Fruit fly (Drosophila melanogaster) whole organism, embryonic: Measurements from ENCODE around the gene stol.
A peak's percentile ranks its signal among the peaks of the same experiment; 100 is the strongest.

Experiments used
- Adf1 ChIP-seq: fragments of 200-800 bp; sonication (Bioruptor generic); IDR thresholded peaks from 2 replicates; pipeline ENCODE4 v1.3.6; 2022; ENCODE audit warnings: missing biosample characterization, missing genetic modification characterization
- Asciz ChIP-seq: fragments of 200-800 bp; sonication (Bioruptor generic); optimal IDR thresholded peaks from 2 replicates; lab custom pipeline; 2017; ENCODE audit warnings: missing biosample characterization, mild to moderate bottlenecking, missing genetic modification characterization, missing genetic modification reagents
- Atf-2 ChIP-seq: fragments of 200-800 bp; sonication (Bioruptor generic); optimal IDR thresholded peaks from 2 replicates; lab custom pipeline; 2016; ENCODE audit warnings: missing biosample characterization, missing genetic modification characterization
- Atf3 ChIP-seq: fragments of 200-800 bp; sonication (Bioruptor generic); optimal IDR thresholded peaks from 3 replicates; lab custom pipeline; 2016; ENCODE audit warnings: missing biosample characterization, missing genetic modification characterization
- CG10431 ChIP-seq: fragments of 200-800 bp; sonication (Bioruptor generic); optimal IDR thresholded peaks from 3 replicates; lab custom pipeline; 2018; ENCODE audit warnings: missing biosample characterization, mild to moderate bottlenecking, missing genetic modification characterization
- CG11695 ChIP-seq: fragments of 200-800 bp; sonication (Bioruptor generic); IDR thresholded peaks from 3 replicates; pipeline ENCODE4 v1.3.6; 2022; ENCODE audit warnings: missing biosample characterization, missing genetic modification characterization
- CG11696 ChIP-seq: fragments of 200-800 bp; sonication (Bioruptor generic); IDR thresholded peaks from 2 replicates; pipeline ENCODE4 v1.3.6; 2022; ENCODE audit warnings: missing biosample characterization, missing genetic modification characterization
- CG15696 ChIP-seq: fragments of 200-800 bp; sonication (Bioruptor generic); optimal IDR thresholded peaks from 2 replicates; lab custom pipeline; 2019; ENCODE audit warnings: missing biosample characterization, mild to moderate bottlenecking, missing genetic modification characterization, moderate library complexity
- CG17612 ChIP-seq: fragments of 200-800 bp; sonication (Bioruptor generic); IDR thresholded peaks from 2 replicates; pipeline ENCODE4 v1.3.6; 2022; ENCODE audit warnings: missing biosample characterization, missing genetic modification characterization
- CG18262 ChIP-seq: fragments of 200-800 bp; optimal IDR thresholded peaks from 3 replicates; lab custom pipeline; 2019; ENCODE audit warnings: missing biosample characterization, mild to moderate bottlenecking, missing genetic modification characterization, moderate library complexity
- CG18619 ChIP-seq: fragments of 200-800 bp; sonication (Bioruptor generic); optimal IDR thresholded peaks from 3 replicates; lab custom pipeline; 2017; ENCODE audit warnings: missing biosample characterization, mild to moderate bottlenecking, missing genetic modification characterization
- CG32767 ChIP-seq: fragments of 200-800 bp; sonication (Bioruptor generic); IDR thresholded peaks from 2 replicates; pipeline ENCODE4 v1.3.6; 2022; ENCODE audit warnings: missing biosample characterization, missing genetic modification characterization
- CG3281 ChIP-seq: fragments of 200-800 bp; sonication (Bioruptor generic); optimal IDR thresholded peaks from 3 replicates; lab custom pipeline; 2017; ENCODE audit warnings: missing biosample characterization, mild to moderate bottlenecking, missing genetic modification characterization
- CG5953 ChIP-seq: fragments of 200-800 bp; sonication (Bioruptor generic); IDR thresholded peaks from 2 replicates; pipeline ENCODE4 v1.3.6; 2022; ENCODE audit warnings: missing biosample characterization, missing genetic modification characterization
- CG7839 ChIP-seq: fragments of 200-800 bp; sonication (Bioruptor generic); optimal IDR thresholded peaks from 3 replicates; lab custom pipeline; 2018; ENCODE audit warnings: missing biosample characterization, mild to moderate bottlenecking, missing genetic modification characterization, moderate library complexity
- CG8290 ChIP-seq, 3 experiments: fragments of 200-800 bp; sonication (Bioruptor generic); optimal IDR thresholded peaks; 2 replicates each; lab custom pipeline; 2016 to 2019; ENCODE audit warnings: missing biosample characterization in 3 of 3, missing genetic modification characterization in 3 of 3, mild to moderate bottlenecking in 2 of 3, moderate library complexity in 1 of 3
- CG8924 ChIP-seq: fragments of 200-800 bp; optimal IDR thresholded peaks from 3 replicates; lab custom pipeline; 2019; ENCODE audit warnings: missing biosample characterization, mild to moderate bottlenecking, missing genetic modification characterization, moderate library complexity
- CG9215 ChIP-seq: fragments of 200-800 bp; sonication (Bioruptor generic); IDR thresholded peaks from 2 replicates; pipeline ENCODE4 v1.3.6; 2022; ENCODE audit warnings: missing biosample characterization, missing genetic modification characterization
- CHES-1-like ChIP-seq: fragments of 200-800 bp; sonication (Bioruptor generic); optimal IDR thresholded peaks from 2 replicates; lab custom pipeline; 2016; ENCODE audit warnings: missing biosample characterization, missing genetic modification characterization
- E2f1 ChIP-seq: fragments of 200-800 bp; sonication (Bioruptor generic); IDR thresholded peaks from 2 replicates; pipeline ENCODE4 v1.3.6; 2022; ENCODE audit warnings: missing biosample characterization, missing genetic modification characterization
- Ets65A ChIP-seq: fragments of 200-800 bp; sonication (Bioruptor generic); peaks from one replicate; lab custom pipeline; 2016; ENCODE audit warnings: missing biosample characterization, missing genetic modification characterization
- Fer3 ChIP-seq: fragments of 200-800 bp; sonication (Bioruptor generic); optimal IDR thresholded peaks from 2 replicates; lab custom pipeline; 2018; ENCODE audit warnings: missing biosample characterization, mild to moderate bottlenecking, missing genetic modification characterization, moderate library complexity
- HHEX ChIP-seq: fragments of 200-800 bp; sonication (Bioruptor generic); optimal IDR thresholded peaks from 3 replicates; lab custom pipeline; 2017; ENCODE audit warnings: missing biosample characterization, mild to moderate bottlenecking, missing genetic modification characterization, missing genetic modification reagents
- HLH54F ChIP-seq: fragments of 200-800 bp; sonication (Bioruptor generic); optimal IDR thresholded peaks from 3 replicates; lab custom pipeline; 2016; ENCODE audit warnings: missing biosample characterization, missing genetic modification characterization
- Hand ChIP-seq: fragments of 200-800 bp; sonication (Bioruptor generic); optimal IDR thresholded peaks from 2 replicates; lab custom pipeline; 2017; ENCODE audit warnings: mild to moderate bottlenecking, missing biosample characterization, missing genetic modification reagents, missing genetic modification characterization
- Hmr ChIP-seq: fragments of 200-800 bp; sonication (Bioruptor generic); optimal IDR thresholded peaks from 3 replicates; lab custom pipeline; 2017; ENCODE audit warnings: mild to moderate bottlenecking, missing biosample characterization, missing genetic modification reagents, missing genetic modification characterization
- Hr51 ChIP-seq, 2 experiments: fragments of 200-800 bp; sonication (Bioruptor generic); optimal IDR thresholded peaks; 2 replicates in 1 of 2; 3 replicates in 1 of 2; lab custom pipeline; 2016 to 2018; ENCODE audit warnings: missing biosample characterization in 2 of 2, missing genetic modification characterization in 2 of 2, mild to moderate bottlenecking in 1 of 2, moderate library complexity in 1 of 2
- NFAT ChIP-seq: fragments of 200-800 bp; sonication (Bioruptor generic); IDR thresholded peaks from 2 replicates; pipeline ENCODE4 v1.3.6; 2022; ENCODE audit warnings: missing biosample characterization, missing genetic modification characterization
- Ptx1 ChIP-seq: fragments of 200-800 bp; sonication (Bioruptor generic); IDR thresholded peaks from 2 replicates; pipeline ENCODE4 v1.3.6; 2022; ENCODE audit warnings: missing biosample characterization, missing genetic modification characterization
- Rfx ChIP-seq: fragments of 200-800 bp; sonication (Bioruptor generic); IDR thresholded peaks from 2 replicates; pipeline ENCODE4 v1.3.6; 2022; ENCODE audit warnings: missing biosample characterization, missing genetic modification characterization
- TFAM ChIP-seq: fragments of 200-800 bp; sonication (Bioruptor generic); optimal IDR thresholded peaks from 2 replicates; lab custom pipeline; 2017; ENCODE audit warnings: missing biosample characterization, missing genetic modification characterization, inconsistent platforms
- ash1 ChIP-seq: fragments of 200-800 bp; sonication (Bioruptor generic); optimal IDR thresholded peaks from 2 replicates; lab custom pipeline; 2018; ENCODE audit warnings: missing biosample characterization, mild to moderate bottlenecking, missing genetic modification characterization
- az2 ChIP-seq: fragments of 200-800 bp; sonication (Bioruptor generic); optimal IDR thresholded peaks from 3 replicates; lab custom pipeline; 2016; ENCODE audit warnings: missing biosample characterization, missing genetic modification characterization
- bcd ChIP-seq: fragments of 200-800 bp; sonication (Bioruptor generic); optimal IDR thresholded peaks from 2 replicates; lab custom pipeline; 2017; ENCODE audit warnings: missing biosample characterization, mild to moderate bottlenecking, missing genetic modification characterization
- caup ChIP-seq: fragments of 200-800 bp; sonication (Bioruptor generic); optimal IDR thresholded peaks from 3 replicates; lab custom pipeline; 2017; ENCODE audit warnings: missing biosample characterization, mild to moderate bottlenecking, missing genetic modification characterization, moderate library complexity; ENCODE audit not compliant: severe bottlenecking
- ci ChIP-seq: fragments of 200-800 bp; sonication (Bioruptor generic); IDR thresholded peaks from 3 replicates; pipeline ENCODE4 v1.3.6; 2022; ENCODE audit warnings: missing biosample characterization, missing genetic modification characterization
- cwo ChIP-seq: fragments of 200-800 bp; sonication (Bioruptor generic); optimal IDR thresholded peaks from 3 replicates; lab custom pipeline; 2017; ENCODE audit warnings: missing biosample characterization, missing genetic modification characterization, mild to moderate bottlenecking, moderate library complexity, missing genetic modification reagents
- kni ChIP-seq: fragments of 200-800 bp; sonication (Bioruptor generic); optimal IDR thresholded peaks from 3 replicates; lab custom pipeline; 2017; ENCODE audit warnings: mild to moderate bottlenecking, missing biosample characterization, missing genetic modification reagents, missing genetic modification characterization
- nmo ChIP-seq: fragments of 200-800 bp; sonication (Bioruptor generic); optimal IDR thresholded peaks from 2 replicates; lab custom pipeline; 2018; ENCODE audit warnings: missing biosample characterization, mild to moderate bottlenecking, missing genetic modification characterization, moderate library complexity
- onecut ChIP-seq: fragments of 200-800 bp; sonication (Bioruptor generic); IDR thresholded peaks from 2 replicates; pipeline ENCODE4 v1.3.6; 2022; ENCODE audit warnings: missing biosample characterization, missing genetic modification characterization
- pho ChIP-seq: fragments of 200-800 bp; sonication (Bioruptor generic); optimal IDR thresholded peaks from 2 replicates; lab custom pipeline; 2016; ENCODE audit warnings: missing biosample characterization, missing genetic modification characterization
- prd ChIP-seq, 3 experiments: fragments of >200 bp in 2 of 3; fragments of 200-800 bp in 1 of 3; sonication (Bioruptor generic) in 1 of 3; optimal IDR thresholded peaks in 2 of 3; IDR thresholded peaks in 1 of 3; 2 replicates in 2 of 3; 3 replicates in 1 of 3; pipeline versions ENCODE4 v1.3.6 to Lab custom; 2017 to 2022; ENCODE audit warnings: missing biosample characterization in 1 of 3, missing genetic modification characterization in 1 of 3
- ranshi ChIP-seq: fragments of 200-800 bp; sonication (Bioruptor generic); IDR thresholded peaks from 2 replicates; pipeline ENCODE4 v1.3.6; 2022; ENCODE audit warnings: missing biosample characterization, missing genetic modification characterization
- sob ChIP-seq: fragments of 200-800 bp; sonication (Bioruptor generic); IDR thresholded peaks from 2 replicates; pipeline ENCODE4 v1.3.6; 2022; ENCODE audit warnings: missing biosample characterization, missing genetic modification characterization
- tgo ChIP-seq: fragments of 200-800 bp; sonication (Bioruptor generic); IDR thresholded peaks from 3 replicates; pipeline ENCODE4 v1.3.6; 2022; ENCODE audit warnings: missing biosample characterization, missing genetic modification characterization
- vfl ChIP-seq: fragments of 200-800 bp; sonication (Bioruptor generic); optimal IDR thresholded peaks from 2 replicates; lab custom pipeline; 2016; ENCODE audit warnings: missing biosample characterization, missing genetic modification characterization

The stol gene

dm6 chr2L:15641668-15642067, 76.4 kb downstream of the stol start:
- TF ChIP-seq Ets65A (GFP tag; lab: Kevin White, UChicago) (peak; percentile 91), CG18619 (GFP tag; lab: Kevin White, UChicago) (no peak), CG10431 (GFP tag; lab: Kevin White, UChicago) (no peak), nmo (GFP tag; lab: Kevin White, UChicago) (no peak), CHES-1-like (no peak)

- no peak for TF ChIP-seq CG18262 (tag; lab: Kevin White, UChicago)
- TF ChIP-seq Hr51 (GFP tag; optimal IDR thresholded peaks at IDR 0.05; lab: Kevin White, UChicago), result peak; percentile 11 to 36
- TF ChIP-seq Fer3, result peak; percentile 42
- 0 out of 2 replicates have a peak, but pooled peaks have one; percentile 22 for TF ChIP-seq CG17612
- 0 out of 2 replicates have a peak, but pooled peaks have one; percentile 18 for TF ChIP-seq CG5953
- TF ChIP-seq CHES-1-like, result peak; percentile 47
- peak; percentile 26; the same call in 1 of the 2 replicates for TF ChIP-seq Adf1 (GFP tag; lab: Robert Waterston, UW)
- peak; percentile 46; the same call in 1 of the 2 replicates for TF ChIP-seq onecut (GFP tag; lab: Robert Waterston, UW)
- TF ChIP-seq CG32767 (GFP tag; lab: Robert Waterston, UW), result no peak
- no peak for TF ChIP-seq CG15696 (tag; lab: Kevin White, UChicago)
- TF ChIP-seq vfl, result no peak
- TF ChIP-seq CG18619 (GFP tag; lab: Kevin White, UChicago), result peak; percentile 28
- no peak for TF ChIP-seq kni (GFP tag; lab: Kevin White, UChicago)
- TF ChIP-seq az2 (GFP tag; lab: Kevin White, UChicago), result peak; percentile 46
- peak; percentile 41 for TF ChIP-seq CG3281 (GFP tag; lab: Kevin White, UChicago)
- no peak for TF ChIP-seq TFAM (GFP tag; lab: Kevin White, UChicago)
- TF ChIP-seq HHEX (GFP tag; lab: Kevin White, UChicago), result peak; percentile 25
- TF ChIP-seq CG7839 (tag; lab: Kevin White, UChicago), result peak; percentile 65
- TF ChIP-seq ci (GFP tag; lab: Robert Waterston, UW), result peak; percentile 79
- peak; percentile 8 for TF ChIP-seq bcd
- peak; percentile 42 for TF ChIP-seq HLH54F
- 0 out of 2 replicates have a peak, but pooled peaks have one; percentile 29 for TF ChIP-seq ranshi (GFP tag; lab: Robert Waterston, UW)
- peak; percentile 43; the same call in 1 of the 2 replicates for TF ChIP-seq Ptx1 (GFP tag; lab: Robert Waterston, UW)
- TF ChIP-seq tgo (GFP tag; lab: Robert Waterston, UW), result peak; percentile 20; the same call in 1 of the 3 replicates
- no peak for TF ChIP-seq E2f1
- TF ChIP-seq Hand (GFP tag; lab: Kevin White, UChicago), result peak; percentile 18
- TF ChIP-seq prd (optimal IDR thresholded peaks at IDR 0.05; lab: Kevin White, UChicago), result no peak
- TF ChIP-seq prd (GFP tag; IDR thresholded peaks at IDR 0.05; lab: Robert Waterston, UW), result peak; percentile 32; the same call in 1 of the 3 replicates
- TF ChIP-seq caup (GFP tag; lab: Kevin White, UChicago), result peak; percentile 45
- TF ChIP-seq NFAT (GFP tag; lab: Robert Waterston, UW), result peak; percentile 56
- TF ChIP-seq Atf-2, result peak; percentile 20
- TF ChIP-seq Atf3 (GFP tag; lab: Kevin White, UChicago), result no peak
- TF ChIP-seq CG11696, result 0 out of 2 replicates have a peak, but pooled peaks have one; percentile 16
- TF ChIP-seq CG8290 (GFP tag; optimal IDR thresholded peaks at IDR 0.05; lab: Kevin White, UChicago), result no peak
- TF ChIP-seq CG8290 (tag; optimal IDR thresholded peaks at IDR 0.05; lab: Kevin White, UChicago), result peak in 1 of 2 experiments; percentile 78
- peak; percentile 56; the same call in 2 of the 3 replicates for TF ChIP-seq CG11695 (GFP tag; lab: Robert Waterston, UW)
- no peak for TF ChIP-seq CG8924 (tag; lab: Kevin White, UChicago)
- TF ChIP-seq cwo (GFP tag; lab: Kevin White, UChicago), result peak; percentile 50
- peak; percentile 47 for TF ChIP-seq Hmr (GFP tag; lab: Kevin White, UChicago)
- peak; percentile 13 for TF ChIP-seq Asciz (GFP tag; lab: Kevin White, UChicago)
- peak; percentile 31 for TF ChIP-seq pho (GFP tag; lab: Kevin White, UChicago)
- no peak for TF ChIP-seq ash1
- peak; percentile 51; the same call in 1 of the 2 replicates for TF ChIP-seq sob (GFP tag; lab: Robert Waterston, UW)
- peak; percentile 37; the same call in 1 of the 2 replicates for TF ChIP-seq CG9215 (GFP tag; lab: Robert Waterston, UW)
- peak; percentile 83 for TF ChIP-seq Rfx
Measured at dm6 chr2L:15629596-15630168, 88.4 kb downstream of the stol start, which contains the start of gene CG18480. CG18480 (plus strand) TSS chr2L:15630002.
